Worm (Caenorhabditis elegans) whole organism, mixed stage, embryonic: Measurements from ENCODE around the gene ZK1098.2.

Source experiments
- M03D4.4 ChIP-seq: sonication (generic microtip); optimal IDR thresholded peaks from 2 replicates; lab custom pipeline; 2017; ENCODE audit warnings: mild to moderate bottlenecking, missing genetic modification characterization, missing compliant biosample characterization
- blmp-1 ChIP-seq: fragments of 150-350 bp; optimal IDR thresholded peaks from 2 replicates; lab custom pipeline; 2014; ENCODE audit warnings: missing biosample characterization, missing genetic modification characterization
- elt-3 ChIP-seq: fragments of 150-350 bp; optimal IDR thresholded peaks from 2 replicates; lab custom pipeline; 2014; ENCODE audit warnings: missing biosample characterization, missing genetic modification characterization
- lin-32 ChIP-seq: fragments of 200-800 bp; sonication (Bioruptor generic); optimal IDR thresholded peaks from 2 replicates; lab custom pipeline; 2018; ENCODE audit warnings: mild to moderate bottlenecking, missing genetic modification characterization, missing compliant biosample characterization
- lsy-2 ChIP-seq: fragments of 150-350 bp; optimal IDR thresholded peaks from 2 replicates; lab custom pipeline; 2014; ENCODE audit warnings: missing biosample characterization, missing genetic modification characterization
- mab-5 ChIP-seq: fragments of 150-350 bp; optimal IDR thresholded peaks from 2 replicates; lab custom pipeline; 2014; ENCODE audit warnings: missing biosample characterization, missing genetic modification characterization
- unc-62 ChIP-seq: fragments of 150-350 bp; optimal IDR thresholded peaks from 2 replicates; lab custom pipeline; 2014; ENCODE audit warnings: missing biosample characterization, missing genetic modification reagents, missing genetic modification characterization
- ztf-11 ChIP-seq: fragments of 150-350 bp; optimal IDR thresholded peaks from 2 replicates; lab custom pipeline; 2014; ENCODE audit warnings: missing biosample characterization, missing genetic modification characterization

DNA sequence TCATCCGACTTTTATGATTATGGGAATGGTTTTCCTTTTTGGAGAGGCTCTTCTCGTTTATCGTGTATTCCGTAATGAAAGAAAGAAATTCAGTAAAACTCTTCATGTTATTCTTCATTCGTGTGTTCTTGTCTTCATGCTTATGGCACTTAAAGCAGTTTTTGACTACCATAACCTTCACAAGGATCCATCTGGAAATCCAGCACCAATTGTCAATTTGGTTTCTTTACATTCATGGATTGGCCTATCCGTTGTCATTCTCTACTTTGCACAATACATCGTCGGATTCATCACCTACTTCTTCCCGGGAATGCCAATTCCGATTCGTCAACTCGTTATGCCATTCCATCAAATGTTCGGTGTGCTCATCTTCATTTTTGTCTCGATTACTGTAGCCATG is 17.3 kb upstream of the ZK1098.2 start:
- TF ChIP-seq unc-62 (GFP tag; lab: Kevin White, UChicago) (no peak), elt-3 (tag; lab: Kevin White, UChicago) (no peak), ztf-11 (tag; lab: Kevin White, UChicago) (no peak), mab-5 (tag; lab: Kevin White, UChicago) (no peak), lin-32 (GFP tag; lab: Kevin White, UChicago) (no peak), lsy-2 (tag; lab: Kevin White, UChicago) (no peak), blmp-1 (no peak), M03D4.4 (tag; lab: Kevin White, UChicago) (no peak)
